Worm (Caenorhabditis elegans): ENCODE measurements around the gene sphk-1.

- TF ChIP-seq snpc-1.3 (tag; optimal IDR thresholded peaks at IDR 0.05; ENCODE audit: insufficient read depth): no peak
- TF ChIP-seq mcd-1 (GFP tag; IDR thresholded peaks at IDR 0.05): no peak
- no peak for TF ChIP-seq ekl-4 (GFP tag; IDR thresholded peaks at IDR 0.05)
- TF ChIP-seq T26A5.8 (tag; optimal IDR thresholded peaks at IDR 0.05): no peak
- no peak for TF ChIP-seq snpc-1.1 (tag; optimal IDR thresholded peaks at IDR 0.05; ENCODE audit: insufficient read depth)
Measured at ce11 chrII:8664533-8664932, 36.9 kb downstream of the sphk-1 start, which contains the start of gene etc-1.
